Worm (Caenorhabditis elegans) whole organism, L4/young adult: ENCODE data around the gene B0222.15.

Source experiments
- W03F9.2 ChIP-seq: fragments of 150-350 bp; optimal IDR thresholded peaks from 2 replicates; lab custom pipeline; 2014; ENCODE audit warnings: missing biosample characterization, missing genetic modification characterization
- him-1 ChIP-seq: sonication (generic microtip); optimal IDR thresholded peaks from 2 replicates; lab custom pipeline; 2016; ENCODE audit warnings: missing genotype, missing genetic modification reagents, missing genetic modification characterization, missing compliant biosample characterization

DNA sequence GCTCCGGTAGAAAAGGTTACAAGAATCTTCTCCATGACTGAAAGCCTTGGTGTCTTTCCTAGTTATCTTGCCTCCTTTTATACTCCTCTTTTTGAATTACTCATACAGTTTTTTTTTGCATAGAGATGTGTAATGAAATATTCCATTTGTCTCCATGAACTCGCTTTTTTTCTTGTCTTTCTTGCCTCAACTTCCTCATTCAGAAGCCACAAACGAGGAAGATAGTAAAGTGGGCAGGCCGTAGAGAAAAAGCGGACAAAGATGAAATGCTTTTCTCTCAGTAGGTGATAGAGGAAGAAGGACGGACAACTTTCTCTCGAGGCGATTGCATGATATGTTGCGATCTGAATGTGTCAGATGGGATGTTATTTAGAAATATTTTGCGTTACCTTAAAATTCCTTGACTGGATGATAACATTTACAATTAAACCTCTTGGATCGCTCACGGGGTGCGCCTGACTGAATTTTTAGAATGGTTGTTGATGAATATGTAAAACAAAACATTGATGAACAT lies 6.4 kb upstream of the B0222.15 start, which contains the start of gene col-145:
- TF ChIP-seq him-1 (no peak), W03F9.2 (tag; lab: Kevin White, UChicago) (no peak)
